Fruit fly (Drosophila melanogaster) whole organism, embryonic: ENCODE measurements around the gene Andorra.

Experiments
- Asciz ChIP-seq: fragments of 200-800 bp; sonication (Bioruptor generic); optimal IDR thresholded peaks from 2 replicates; lab custom pipeline; 2017; ENCODE audit warnings: missing biosample characterization, mild to moderate bottlenecking, missing genetic modification characterization, missing genetic modification reagents
- CG12071 ChIP-seq: fragments of 200-800 bp; sonication (Bioruptor generic); optimal IDR thresholded peaks from 3 replicates; lab custom pipeline; 2018; ENCODE audit warnings: missing biosample characterization, mild to moderate bottlenecking, missing genetic modification characterization
- CG4617 ChIP-seq: fragments of 200-800 bp; sonication (Bioruptor generic); optimal IDR thresholded peaks from 3 replicates; lab custom pipeline; 2016; ENCODE audit warnings: missing biosample characterization, missing genetic modification characterization, borderline replicate concordance
- CG4707 ChIP-seq: fragments of 200-800 bp; sonication (Bioruptor generic); optimal IDR thresholded peaks from 2 replicates; lab custom pipeline; 2018; ENCODE audit warnings: missing biosample characterization, mild to moderate bottlenecking, missing genetic modification characterization, moderate library complexity
- Dll ChIP-seq: fragments of 200-800 bp; sonication (Bioruptor generic); IDR thresholded peaks from 4 replicates; pipeline ENCODE4 v1.3.6; 2022; ENCODE audit warnings: missing biosample characterization, missing genetic modification characterization; ENCODE audit not compliant: partially characterized antibody
- Hr78 ChIP-seq, 2 experiments: fragments of 200-800 bp in 1 of 2; fragments of >200 bp in 1 of 2; sonication (Bioruptor generic) in 1 of 2; optimal IDR thresholded peaks; 2 replicates each; lab custom pipeline; 2017 to 2019; ENCODE audit warnings: missing biosample characterization in 2 of 2, missing genetic modification characterization in 2 of 2, mild to moderate bottlenecking in 1 of 2, moderate library complexity in 1 of 2
- Lhr ChIP-seq: fragments of 200-800 bp; sonication (Bioruptor generic); optimal IDR thresholded peaks from 3 replicates; lab custom pipeline; 2017; ENCODE audit warnings: mild to moderate bottlenecking, missing biosample characterization, missing genetic modification reagents, missing genetic modification characterization
- otp ChIP-seq: fragments of 200-800 bp; sonication (Bioruptor generic); IDR thresholded peaks from 3 replicates; pipeline ENCODE4, ENCODE4 v1.3.6; 2022; ENCODE audit warnings: missing biosample characterization, missing genetic modification characterization

DNA sequence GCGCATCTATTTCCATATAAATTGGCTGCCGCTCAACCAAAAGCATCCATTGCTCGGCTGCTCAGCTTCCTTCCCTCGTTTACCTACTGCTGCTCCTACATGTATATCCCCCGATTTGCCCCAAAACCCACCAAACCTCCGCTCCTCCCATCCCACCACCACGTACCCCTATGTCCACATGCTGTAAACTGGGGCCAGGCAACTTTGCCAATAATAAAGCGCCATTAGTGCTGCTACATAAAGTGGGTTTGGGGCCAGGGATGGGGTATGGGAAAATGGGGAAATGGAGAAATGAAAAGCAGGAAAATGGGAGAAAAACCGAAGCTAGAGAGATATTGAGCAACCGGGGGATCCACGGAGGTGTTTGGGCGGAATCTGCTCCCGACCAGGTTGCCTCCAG is 30.0 kb downstream of the Andorra start:
- TF ChIP-seq Lhr (GFP tag; lab: Kevin White, UChicago) (no peak), Asciz (GFP tag; lab: Kevin White, UChicago) (no peak), CG4707 (GFP tag; lab: Kevin White, UChicago) (no peak), CG12071 (no peak), CG4617 (GFP tag; lab: Kevin White, UChicago) (no peak), otp (GFP tag; lab: Robert Waterston, UW) (no peak), Dll (GFP tag; lab: Robert Waterston, UW) (no peak), Hr78 (GFP tag; optimal IDR thresholded peaks at IDR 0.05; lab: Kevin White, UChicago) (no peak)
